Fruit fly (Drosophila melanogaster): ENCODE data around the gene msk.

Gene msk

dm6 chr3L:8153206-8153996 lies 37.4 kb downstream of the msk start (continued):
- no peak for TF ChIP-seq Hr39 (optimal IDR thresholded peaks at IDR 0.05)
- TF ChIP-seq yki (optimal IDR thresholded peaks at IDR 0.05) = no peak
- no peak for TF ChIP-seq CG10147 (GFP tag; optimal IDR thresholded peaks at IDR 0.05)
- TF ChIP-seq CG30020 (tag; optimal IDR thresholded peaks at IDR 0.05) = no peak
- TF ChIP-seq ara (GFP tag; IDR thresholded peaks at IDR 0.05) = peak; percentile 29; the same call in 1 of the 2 replicates
- TF ChIP-seq CG9797 (GFP tag; optimal IDR thresholded peaks at IDR 0.05) = no peak
- no peak for TF ChIP-seq vfl (GFP tag; optimal IDR thresholded peaks at IDR 0.05)
- TF ChIP-seq Chrac-16 (GFP tag; optimal IDR thresholded peaks at IDR 0.05) = peak; percentile 4
- 0 out of 2 replicates have a peak, but pooled peaks have one; percentile 18 for TF ChIP-seq CG4730 (GFP tag; IDR thresholded peaks at IDR 0.05)
- TF ChIP-seq lilli (GFP tag; optimal IDR thresholded peaks at IDR 0.05) = peak; percentile 8
- TF ChIP-seq shn (GFP tag; optimal IDR thresholded peaks at IDR 0.05) = no peak
- TF ChIP-seq HLH54F (GFP tag; optimal IDR thresholded peaks at IDR 0.05) = no peak
- peak; percentile 29 for TF ChIP-seq CG15514 (GFP tag; optimal IDR thresholded peaks at IDR 0.05)
- TF ChIP-seq CG2116 (GFP tag; optimal IDR thresholded peaks at IDR 0.05) = peak; percentile 5
- peak; percentile 54 for TF ChIP-seq Atf3 (GFP tag; optimal IDR thresholded peaks at IDR 0.05)
- TF ChIP-seq nau (GFP tag; optimal IDR thresholded peaks at IDR 0.05) = peak; percentile 62
- no peak for TF ChIP-seq wdn (GFP tag; IDR thresholded peaks at IDR 0.05)
- TF ChIP-seq sisA (GFP tag; IDR thresholded peaks at IDR 0.05) = peak; percentile 68
- no peak for TF ChIP-seq CG10321 (GFP tag; IDR thresholded peaks at IDR 0.05)
- TF ChIP-seq mam (GFP tag; optimal IDR thresholded peaks at IDR 0.05) = peak; percentile 18
- TF ChIP-seq p53 (GFP tag; optimal IDR thresholded peaks at IDR 0.05) = no peak
- TF ChIP-seq ftz-f1 (GFP tag; optimal IDR thresholded peaks at IDR 0.05) = no peak
- no peak for TF ChIP-seq inv (GFP tag; IDR thresholded peaks at IDR 0.05; ENCODE audit: partially characterized antibody)
- peak in 1 of 2 experiments; percentile 85 for TF ChIP-seq Hr51 (GFP tag; optimal IDR thresholded peaks at IDR 0.05)
- TF ChIP-seq NfI (GFP tag; optimal IDR thresholded peaks at IDR 0.05) = peak; percentile 57
- TF ChIP-seq CG2199 (GFP tag; IDR thresholded peaks at IDR 0.05) = 0 out of 3 replicates have a peak, but pooled peaks have one; percentile 15
- no peak for TF ChIP-seq h (optimal IDR thresholded peaks at IDR 0.05)
- no peak for TF ChIP-seq MTF-1 (GFP tag; optimal IDR thresholded peaks at IDR 0.05; ENCODE audit: borderline replicate concordance)
- TF ChIP-seq ci (GFP tag; IDR thresholded peaks at IDR 0.05) = peak; percentile 91
- TF ChIP-seq CG9727 (GFP tag; optimal IDR thresholded peaks at IDR 0.05) = peak; percentile 36
- peak; percentile 61 for TF ChIP-seq tap (tag; optimal IDR thresholded peaks at IDR 0.05)
- peak; percentile 36; the same call in 2 of the 3 replicates for TF ChIP-seq croc (GFP tag; conservative IDR thresholded peaks at IDR 0.05)
- TF ChIP-seq ab (GFP tag; optimal IDR thresholded peaks at IDR 0.05) = peak; percentile 1
- TF ChIP-seq ac (GFP tag; optimal IDR thresholded peaks at IDR 0.05) = no peak
- TF ChIP-seq HmgZ (tag; optimal IDR thresholded peaks at IDR 0.05) = no peak
- TF ChIP-seq nerfin-2 (GFP tag; IDR thresholded peaks at IDR 0.05; ENCODE audit: partially characterized antibody) = no peak
- no peak for TF ChIP-seq chm (GFP tag; IDR thresholded peaks at IDR 0.05)
- TF ChIP-seq Lhr (GFP tag; optimal IDR thresholded peaks at IDR 0.05) = peak; percentile 8
- no peak for TF ChIP-seq CG7357 (GFP tag; IDR thresholded peaks at IDR 0.05)
- no peak for TF ChIP-seq psq (GFP tag; optimal IDR thresholded peaks at IDR 0.05)
- peak; percentile 26 for TF ChIP-seq Side (GFP tag; optimal IDR thresholded peaks at IDR 0.05)
- peak; percentile 27; the same call in 1 of the 2 replicates for TF ChIP-seq CG4360 (GFP tag; IDR thresholded peaks at IDR 0.05)
- no peak for TF ChIP-seq corto (GFP tag; optimal IDR thresholded peaks at IDR 0.05)
- TF ChIP-seq CG14860 (GFP tag; IDR thresholded peaks at IDR 0.05; ENCODE audit: partially characterized antibody) = no peak
- TF ChIP-seq grn (GFP tag; optimal IDR thresholded peaks at IDR 0.05) = peak; percentile 34
- TF ChIP-seq CG7987 (GFP tag; optimal IDR thresholded peaks at IDR 0.05) = no peak
- TF ChIP-seq MESR4 (GFP tag; optimal IDR thresholded peaks at IDR 0.05) = no peak
- TF ChIP-seq Dek (tag; optimal IDR thresholded peaks at IDR 0.05) = no peak
- TF ChIP-seq zfh1 (GFP tag; IDR thresholded peaks at IDR 0.05) = peak; percentile 44; the same call in 1 of the 3 replicates
- peak; percentile 53; the same call in 1 of the 3 replicates for TF ChIP-seq Mrtf (GFP tag; IDR thresholded peaks at IDR 0.05)

Data from whole organism, embryonic.